Fruit fly (Drosophila melanogaster): Measurements from ENCODE around the gene nAChRbeta1.

dm6 chr3L:4477656-4478254 is 48.6 kb downstream of the nAChRbeta1 start:
- TF ChIP-seq h (GFP tag; optimal IDR thresholded peaks at IDR 0.05) (no peak), CG32264 (GFP tag; optimal IDR thresholded peaks at IDR 0.05) (no peak), Myc (optimal IDR thresholded peaks at IDR 0.05) (no peak), ey (GFP tag; optimal IDR thresholded peaks at IDR 0.05) (no peak), woc (GFP tag; optimal IDR thresholded peaks at IDR 0.05) (no peak), pan (optimal IDR thresholded peaks at IDR 0.05) (no peak), psq (GFP tag; optimal IDR thresholded peaks at IDR 0.05) (no peak), usp (GFP tag; optimal IDR thresholded peaks at IDR 0.05) (no peak), Dfd (GFP tag; optimal IDR thresholded peaks at IDR 0.05) (no peak), Jra (GFP tag; optimal IDR thresholded peaks at IDR 0.05) (no peak), tai (GFP tag; optimal IDR thresholded peaks at IDR 0.05) (no peak)

Measured in whole organism, wandering third instar larva.